Worm (Caenorhabditis elegans) whole organism, L4 larva: Measurements from ENCODE around the gene fbxb-9.

ENCODE experiments used
- F26F4.8 ChIP-seq: fragments of 200-800 bp; sonication (Bioruptor generic); conservative IDR thresholded peaks from 2 replicates; pipeline ENCODE4 v1.3.6; 2022; ENCODE audit warnings: missing genetic modification characterization, missing compliant biosample characterization
- F37D6.2 ChIP-seq: sonication (generic microtip); optimal IDR thresholded peaks from 2 replicates; lab custom pipeline; 2016; ENCODE audit warnings: mild to moderate bottlenecking, missing genetic modification characterization, missing compliant biosample characterization
- F49E8.2 ChIP-seq: sonication (generic microtip); optimal IDR thresholded peaks from 2 replicates; lab custom pipeline; 2016; ENCODE audit warnings: missing compliant biosample characterization, mild to moderate bottlenecking, missing genetic modification characterization, borderline replicate concordance
- T20F7.1 ChIP-seq: fragments of 200-800 bp; sonication (Bioruptor generic); optimal IDR thresholded peaks from 2 replicates; lab custom pipeline; 2018; ENCODE audit warnings: mild to moderate bottlenecking, missing genetic modification characterization, missing compliant biosample characterization
- T26A8.4 ChIP-seq: fragments of 200-800 bp; sonication (Bioruptor generic); IDR thresholded peaks from 2 replicates; pipeline ENCODE4 v1.3.6; 2022; ENCODE audit warnings: missing genetic modification characterization, missing compliant biosample characterization
- Y105C5A.15 ChIP-seq: fragments of 200-800 bp; sonication (Bioruptor generic); IDR thresholded peaks from 2 replicates; pipeline ENCODE4 v1.3.6; 2022; ENCODE audit warnings: missing genetic modification characterization, missing compliant biosample characterization
- Y75B8A.6 ChIP-seq: fragments of 200-800 bp; sonication (Bioruptor generic); IDR thresholded peaks from 2 replicates; pipeline ENCODE4 v1.3.6; 2022; ENCODE audit warnings: missing genetic modification reagents, missing genetic modification characterization, missing compliant biosample characterization
- aly-2 ChIP-seq: sonication (generic microtip); optimal IDR thresholded peaks from 2 replicates; lab custom pipeline; 2018; ENCODE audit warnings: missing biosample characterization, missing genetic modification characterization
- ama-1 ChIP-seq: fragments of 150-350 bp; optimal IDR thresholded peaks from 2 replicates; lab custom pipeline; 2014; ENCODE audit warnings: inconsistent platforms, mixed read lengths
- arid-1 ChIP-seq: fragments of 200-800 bp; sonication (Bioruptor generic); conservative IDR thresholded peaks from 2 replicates; pipeline ENCODE4 v1.3.6; 2022; ENCODE audit warnings: missing genetic modification reagents, missing genetic modification characterization, missing compliant biosample characterization
- attf-4 ChIP-seq: sonication (generic microtip); optimal IDR thresholded peaks from 3 replicates; lab custom pipeline; 2017; ENCODE audit warnings: missing biosample characterization, missing genetic modification characterization
- ceh-20 ChIP-seq: fragments of 200-800 bp; sonication (Bioruptor generic); IDR thresholded peaks from 2 replicates; pipeline ENCODE4 v1.3.6; 2022; ENCODE audit warnings: missing genetic modification reagents, missing genetic modification characterization, missing compliant biosample characterization
- ces-1 ChIP-seq: fragments of 150-350 bp; sonication (generic microtip); optimal IDR thresholded peaks from 4 replicates; lab custom pipeline; 2014; ENCODE audit warnings: missing biosample characterization, missing genetic modification reagents, missing genetic modification characterization
- ctbp-1 ChIP-seq: fragments of 200-800 bp; sonication (Bioruptor generic); IDR thresholded peaks from 2 replicates; pipeline ENCODE4 v1.3.6; 2022; ENCODE audit warnings: missing genetic modification reagents, missing genetic modification characterization, missing compliant biosample characterization
- daf-12 ChIP-seq: fragments of 150-350 bp; optimal IDR thresholded peaks from 2 replicates; lab custom pipeline; 2014; ENCODE audit warnings: missing biosample characterization, missing genetic modification reagents, missing genetic modification characterization
- daf-16 ChIP-seq, 3 experiments: sonication (generic microtip); optimal IDR thresholded peaks; 2 replicates each; lab custom pipeline; 2016 to 2017; ENCODE audit warnings: missing genetic modification characterization in 3 of 3, missing genetic modification reagents in 3 of 3, mild to moderate bottlenecking in 2 of 3, missing compliant biosample characterization in 2 of 3, missing biosample characterization in 1 of 3, moderate library complexity in 1 of 3
- daf-8 ChIP-seq: fragments of 200-800 bp; sonication (Bioruptor generic); IDR thresholded peaks from 2 replicates; pipeline ENCODE4 v1.3.6; 2022; ENCODE audit warnings: missing genetic modification characterization, missing compliant biosample characterization
- duxl-1 ChIP-seq: sonication (generic microtip); optimal IDR thresholded peaks from 2 replicates; lab custom pipeline; 2016; ENCODE audit warnings: mild to moderate bottlenecking, missing genetic modification characterization, moderate library complexity, missing compliant biosample characterization; ENCODE audit not compliant: poor library complexity
- dve-1 ChIP-seq: sonication (generic microtip); optimal IDR thresholded peaks from 2 replicates; lab custom pipeline; 2017; ENCODE audit warnings: antibody characterized with exemption, mild to moderate bottlenecking, missing genetic modification characterization, missing compliant biosample characterization; ENCODE audit not compliant: insufficient read depth
- fkh-10 ChIP-seq: fragments of 150-350 bp; optimal IDR thresholded peaks from 2 replicates; lab custom pipeline; 2014; ENCODE audit warnings: missing biosample characterization, missing genetic modification reagents, missing genetic modification characterization
- hlh-11 ChIP-seq: fragments of 200-800 bp; sonication (Bioruptor generic); optimal IDR thresholded peaks from 2 replicates; lab custom pipeline; 2018; ENCODE audit warnings: mild to moderate bottlenecking, missing genetic modification characterization, missing compliant biosample characterization
- hlh-30 ChIP-seq: sonication (generic microtip); optimal IDR thresholded peaks from 2 replicates; lab custom pipeline; 2017; ENCODE audit warnings: antibody characterized with exemption, mild to moderate bottlenecking, missing genetic modification characterization, missing compliant biosample characterization; ENCODE audit not compliant: insufficient read depth
- lin-13 ChIP-seq: fragments of 150-350 bp; optimal IDR thresholded peaks from 2 replicates; lab custom pipeline; 2014; ENCODE audit warnings: missing biosample characterization, missing genetic modification reagents, missing genetic modification characterization
- lin-38 ChIP-seq: fragments of 200-800 bp; sonication (Bioruptor generic); IDR thresholded peaks from 2 replicates; pipeline ENCODE4 v1.3.6; 2022; ENCODE audit warnings: missing genetic modification reagents, missing genetic modification characterization, missing compliant biosample characterization
- lin-39 ChIP-seq: fragments of 150-350 bp; optimal IDR thresholded peaks from 2 replicates; lab custom pipeline; 2014; ENCODE audit warnings: missing biosample characterization, missing genetic modification reagents, missing genetic modification characterization
- lsy-2 ChIP-seq, 2 experiments: fragments of 150-350 bp in 1 of 2; sonication (generic microtip) in 1 of 2; optimal IDR thresholded peaks; 2 replicates each; lab custom pipeline; 2014 to 2017; ENCODE audit warnings: missing biosample characterization in 2 of 2, missing genetic modification characterization in 2 of 2
- mdl-1 ChIP-seq, 2 experiments: fragments of 150-350 bp in 1 of 2; sonication (generic microtip) in 1 of 2; optimal IDR thresholded peaks; 2 replicates each; lab custom pipeline; 2014 to 2017; ENCODE audit warnings: missing biosample characterization in 2 of 2, missing genetic modification characterization in 2 of 2
- mep-1 ChIP-seq: fragments of 150-350 bp; sonication (generic microtip); optimal IDR thresholded peaks from 3 replicates; lab custom pipeline; 2014; ENCODE audit warnings: missing biosample characterization, missing genetic modification characterization
- mes-2 ChIP-seq: sonication (generic microtip); optimal IDR thresholded peaks from 2 replicates; lab custom pipeline; 2016; ENCODE audit warnings: missing genotype, mild to moderate bottlenecking, missing genetic modification characterization, missing compliant biosample characterization; ENCODE audit not compliant: poor library complexity, severe bottlenecking
- nhr-10 ChIP-seq: fragments of 150-350 bp; optimal IDR thresholded peaks from 2 replicates; lab custom pipeline; 2014; ENCODE audit warnings: missing biosample characterization, missing genetic modification characterization
- nhr-102 ChIP-seq: sonication (generic microtip); optimal IDR thresholded peaks from 2 replicates; lab custom pipeline; 2016; ENCODE audit warnings: mild to moderate bottlenecking, missing genetic modification characterization, moderate library complexity, missing compliant biosample characterization
- nhr-25 ChIP-seq: sonication (generic microtip); optimal IDR thresholded peaks from 2 replicates; lab custom pipeline; 2017; ENCODE audit warnings: missing genetic modification characterization, mild to moderate bottlenecking, missing compliant biosample characterization, antibody characterized with exemption, moderate library complexity, borderline replicate concordance; ENCODE audit not compliant: insufficient read depth
- nhr-28 ChIP-seq: fragments of 150-350 bp; optimal IDR thresholded peaks from 2 replicates; lab custom pipeline; 2014; ENCODE audit warnings: missing biosample characterization, missing genetic modification characterization
- nhr-42 ChIP-seq: fragments of 200-800 bp; sonication (Bioruptor generic); IDR thresholded peaks from 2 replicates; pipeline ENCODE4 v1.3.6; 2022; ENCODE audit warnings: missing genetic modification characterization, missing compliant biosample characterization
- nhr-76 ChIP-seq: fragments of 150-350 bp; optimal IDR thresholded peaks from 2 replicates; lab custom pipeline; 2014; ENCODE audit warnings: missing biosample characterization, missing genetic modification characterization
- pqm-1 ChIP-seq: sonication (generic microtip); optimal IDR thresholded peaks from 2 replicates; lab custom pipeline; 2017; ENCODE audit warnings: missing biosample characterization, missing genetic modification characterization
- rbr-2 ChIP-seq: sonication (generic microtip); optimal IDR thresholded peaks from 2 replicates; lab custom pipeline; 2016; ENCODE audit warnings: missing genotype, missing genetic modification characterization, missing compliant biosample characterization
- tag-97 ChIP-seq: fragments of 200-800 bp; sonication (Bioruptor generic); IDR thresholded peaks from 2 replicates; pipeline ENCODE4 v1.3.6; 2022; ENCODE audit warnings: missing genetic modification characterization, missing compliant biosample characterization
- unc-62 ChIP-seq, 3 experiments: fragments of 150-350 bp in 1 of 3; sonication (generic microtip); optimal IDR thresholded peaks in 2 of 3; peaks in 1 of 3; 1 replicate in 1 of 3; 2 replicates in 2 of 3; lab custom pipeline; 2014 to 2017; ENCODE audit warnings: missing biosample characterization in 3 of 3, missing genetic modification characterization in 3 of 3, missing genetic modification reagents in 3 of 3, missing genotype in 1 of 3
- zfp-2 ChIP-seq: sonication (generic microtip); optimal IDR thresholded peaks from 2 replicates; lab custom pipeline; 2016; ENCODE audit warnings: mild to moderate bottlenecking, missing genetic modification characterization, missing compliant biosample characterization
- zip-11 ChIP-seq: fragments of 200-800 bp; sonication (Bioruptor generic); IDR thresholded peaks from 2 replicates; pipeline ENCODE4 v1.3.6; 2022; ENCODE audit warnings: missing genetic modification characterization, missing compliant biosample characterization
- zip-2 ChIP-seq: fragments of 150-350 bp; optimal IDR thresholded peaks from 2 replicates; lab custom pipeline; 2014; ENCODE audit warnings: missing biosample characterization, missing genetic modification characterization
- ztf-7 ChIP-seq: fragments of 150-350 bp; optimal IDR thresholded peaks from 2 replicates; lab custom pipeline; 2014; ENCODE audit warnings: missing biosample characterization, missing genetic modification characterization

Gene fbxb-9

ce11 chrIV:11189411-11189810 is 27.1 kb upstream of the fbxb-9 start, which contains the start of gene fbxb-79:
Gene fbxb-79, minus strand, starts transcription at chrIV:11189511.
- no peak for TF ChIP-seq F26F4.8 (GFP tag; lab: Robert Waterston, UW)
- no peak for TF ChIP-seq ctbp-1 (GFP tag; lab: Robert Waterston, UW)
- TF ChIP-seq tag-97 (GFP tag; lab: Robert Waterston, UW) = no peak
- no peak for TF ChIP-seq zip-11 (GFP tag; lab: Robert Waterston, UW)
- TF ChIP-seq daf-12 (tag; lab: Kevin White, UChicago) = no peak
- no peak for TF ChIP-seq lsy-2 (tag; optimal IDR thresholded peaks at IDR 0.05; lab: Kevin White, UChicago)
- TF ChIP-seq T20F7.1 (GFP tag; lab: Kevin White, UChicago) = no peak
- no peak for TF ChIP-seq fkh-10 (GFP tag; lab: Kevin White, UChicago)

ce11 chrIV:11186729-11187128 is 24.4 kb upstream of the fbxb-9 start, which contains the start of gene sdz-27:
Gene sdz-27, plus strand, starts transcription at chrIV:11187029.
- TF ChIP-seq lin-13 (no peak), unc-62 (GFP tag; optimal IDR thresholded peaks at IDR 0.05 in 1 of 2; lab: Kevin White, UChicago) (peak in 1 of 2 experiments; percentile 29), unc-62 (tag; optimal IDR thresholded peaks at IDR 0.05; lab: Kevin White, UChicago) (no peak)

DNA sequence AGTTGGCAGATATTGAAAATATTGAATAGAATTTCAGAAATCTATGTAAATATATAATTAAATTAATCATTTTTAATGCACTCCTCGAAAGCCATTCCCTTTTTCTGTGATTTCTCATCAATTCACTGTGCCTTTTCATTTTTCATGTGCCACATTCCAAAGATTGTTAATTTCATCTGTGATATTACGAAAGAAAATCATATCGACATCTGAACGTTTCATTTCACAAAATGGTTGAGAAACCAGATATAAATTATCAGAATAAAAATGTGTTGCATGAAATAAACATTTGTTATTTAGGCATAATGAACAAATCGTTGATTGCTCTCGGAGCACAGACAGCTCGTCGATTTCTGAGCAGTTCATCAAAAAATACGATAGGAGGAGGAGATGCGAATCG is 21.6 kb upstream of the fbxb-9 start, which contains the start of gene nuaf-3:
TSS of gene nuaf-3 (plus strand) at position 301 of the 400 bp plus-strand sequence.
- TF ChIP-seq daf-16 (GFP tag; optimal IDR thresholded peaks at IDR 0.05; lab: Kevin White, UChicago) (no peak), daf-16 (tag; optimal IDR thresholded peaks at IDR 0.05; lab: Kevin White, UChicago) (peak; percentile 34), ama-1 (lab: Kevin White, UChicago) (peak; percentile 44), unc-62 (GFP tag; optimal IDR thresholded peaks at IDR 0.05 in 1 of 2; lab: Kevin White, UChicago) (peak in 1 of 2 experiments; percentile 12), unc-62 (tag; optimal IDR thresholded peaks at IDR 0.05; lab: Kevin White, UChicago) (no peak), ztf-7 (tag; lab: Kevin White, UChicago) (no peak), Y105C5A.15 (GFP tag; lab: Robert Waterston, UW) (no peak), dve-1 (tag; lab: Kevin White, UChicago) (peak; percentile 22), T26A8.4 (GFP tag; lab: Robert Waterston, UW) (0 out of 2 replicates have a peak, but pooled peaks have one; percentile 27)

DNA sequence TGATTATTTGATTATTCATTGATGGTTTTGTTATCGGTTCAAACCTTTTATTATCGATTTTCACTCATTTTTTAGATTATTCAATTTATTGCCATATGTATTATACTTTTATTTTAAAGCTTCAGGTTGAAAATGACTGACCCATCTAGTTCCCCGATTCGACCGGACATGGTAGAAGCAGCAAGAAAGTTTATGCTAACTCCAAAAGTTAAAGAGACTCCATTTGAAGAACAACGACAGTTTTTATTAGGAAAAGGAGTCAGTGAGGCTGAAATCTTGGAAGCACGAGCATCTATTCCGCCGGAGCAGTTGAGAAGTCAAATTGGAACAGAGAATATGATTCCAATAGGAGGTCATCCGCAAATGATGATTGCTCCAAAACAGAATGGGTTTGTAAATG is 20.7 kb upstream of the fbxb-9 start, which contains the start of gene prx-14:
TSS of gene prx-14 (plus strand) at position 120 of the 400 bp plus-strand sequence.
- TF ChIP-seq hlh-11 (tag; lab: Kevin White, UChicago) = no peak
- peak; percentile 14 for TF ChIP-seq mep-1
- no peak for TF ChIP-seq nhr-102 (tag; lab: Kevin White, UChicago)
- TF ChIP-seq duxl-1 = no peak
- no peak for TF ChIP-seq nhr-28
- peak; percentile 40 for TF ChIP-seq lin-38 (GFP tag; lab: Robert Waterston, UW)
- no peak for TF ChIP-seq T20F7.1 (GFP tag; lab: Kevin White, UChicago)
- TF ChIP-seq nhr-42 (GFP tag; lab: Robert Waterston, UW) = no peak
- no peak for TF ChIP-seq zip-2 (tag; lab: Kevin White, UChicago)
- TF ChIP-seq nhr-10 (tag; lab: Kevin White, UChicago) = no peak
- no peak for TF ChIP-seq fkh-10 (GFP tag; lab: Kevin White, UChicago)
- TF ChIP-seq ama-1 (lab: Kevin White, UChicago) = peak; percentile 41
- no peak for TF ChIP-seq daf-12 (tag; lab: Kevin White, UChicago)
- no peak for TF ChIP-seq F49E8.2 (tag; lab: Kevin White, UChicago)
- TF ChIP-seq nhr-25 = no peak
- no peak for TF ChIP-seq attf-4 (tag; lab: Kevin White, UChicago)
- TF ChIP-seq Y75B8A.6 = no peak
- no peak for TF ChIP-seq hlh-30 (tag; lab: Kevin White, UChicago)
- TF ChIP-seq daf-8 (GFP tag; lab: Robert Waterston, UW) = no peak
- no peak for TF ChIP-seq nhr-76
- no peak for TF ChIP-seq rbr-2
- TF ChIP-seq mdl-1 (tag; optimal IDR thresholded peaks at IDR 0.05; lab: Kevin White, UChicago) = no peak
- no peak for TF ChIP-seq lin-39 (tag; lab: Kevin White, UChicago)
- no peak for TF ChIP-seq aly-2
- no peak for TF ChIP-seq tag-97 (GFP tag; lab: Robert Waterston, UW)
- no peak for TF ChIP-seq arid-1 (GFP tag; lab: Robert Waterston, UW)
- peak; percentile 11 for TF ChIP-seq pqm-1
- TF ChIP-seq F37D6.2 (tag; lab: Kevin White, UChicago) = no peak
- TF ChIP-seq ces-1 (GFP tag; lab: Kevin White, UChicago) = no peak
- TF ChIP-seq zfp-2 (tag; lab: Kevin White, UChicago) = no peak
- TF ChIP-seq ceh-20 (GFP tag; lab: Robert Waterston, UW) = no peak
- no peak for TF ChIP-seq mes-2 (tag; lab: Kevin White, UChicago)
